Fruit fly (Drosophila melanogaster) whole organism, prepupa: ENCODE results near the gene CG9674.

Experiments
- Blimp-1 ChIP-seq: fragments of 200-800 bp; sonication (Bioruptor generic); optimal IDR thresholded peaks from 3 replicates; lab custom pipeline; 2017; ENCODE audit warnings: missing biosample characterization, missing genetic modification characterization, mild to moderate bottlenecking, moderate library complexity, missing genetic modification reagents
- CG10669 ChIP-seq: fragments of 200-800 bp; sonication (Bioruptor generic); optimal IDR thresholded peaks from 3 replicates; lab custom pipeline; 2018; ENCODE audit warnings: missing biosample characterization, mild to moderate bottlenecking, missing genetic modification characterization, moderate library complexity
- CG11294 ChIP-seq: fragments of 200-800 bp; sonication (Bioruptor generic); IDR thresholded peaks from 2 replicates; pipeline ENCODE4 v1.3.6; 2022; ENCODE audit warnings: missing biosample characterization, missing genetic modification characterization
- CG11902 ChIP-seq: fragments of 200-800 bp; sonication (Bioruptor generic); optimal IDR thresholded peaks from 3 replicates; lab custom pipeline; 2016; ENCODE audit warnings: missing biosample characterization, missing genetic modification characterization
- CG15336 ChIP-seq: fragments of 200-800 bp; sonication (Bioruptor generic); IDR thresholded peaks from 2 replicates; pipeline ENCODE4 v1.3.6; 2022; ENCODE audit warnings: missing biosample characterization, missing genetic modification characterization
- CG1621 ChIP-seq: fragments of 200-800 bp; sonication (Bioruptor generic); optimal IDR thresholded peaks from 3 replicates; lab custom pipeline; 2018; ENCODE audit warnings: missing biosample characterization, mild to moderate bottlenecking, missing genetic modification characterization
- CG16779 ChIP-seq: fragments of 200-800 bp; sonication (Bioruptor generic); optimal IDR thresholded peaks from 3 replicates; lab custom pipeline; 2017; ENCODE audit warnings: missing biosample characterization, mild to moderate bottlenecking, missing genetic modification characterization
- CG3032 ChIP-seq: fragments of 200-800 bp; optimal IDR thresholded peaks from 2 replicates; lab custom pipeline; 2019; ENCODE audit warnings: missing biosample characterization, mild to moderate bottlenecking, missing genetic modification characterization, moderate library complexity
- CG31627 ChIP-seq: fragments of 200-800 bp; sonication (Bioruptor generic); optimal IDR thresholded peaks from 3 replicates; lab custom pipeline; 2016; ENCODE audit warnings: missing biosample characterization, missing genetic modification characterization
- CG32006 ChIP-seq: fragments of 200-800 bp; sonication (Bioruptor generic); optimal IDR thresholded peaks from 3 replicates; lab custom pipeline; 2017; ENCODE audit warnings: missing biosample characterization, mild to moderate bottlenecking, missing genetic modification characterization
- CG34406 ChIP-seq: fragments of 200-800 bp; sonication (Bioruptor generic); optimal IDR thresholded peaks from 3 replicates; lab custom pipeline; 2016; ENCODE audit warnings: missing biosample characterization, missing genetic modification characterization
- CG3919 ChIP-seq: fragments of 200-800 bp; sonication (Bioruptor generic); optimal IDR thresholded peaks from 3 replicates; lab custom pipeline; 2016; ENCODE audit warnings: missing biosample characterization, missing genetic modification characterization
- CG4318 ChIP-seq: fragments of 200-800 bp; sonication (Bioruptor generic); optimal IDR thresholded peaks from 3 replicates; lab custom pipeline; 2017; ENCODE audit warnings: missing biosample characterization, mild to moderate bottlenecking, missing genetic modification characterization
- CG6163 ChIP-seq: fragments of 200-800 bp; sonication (Bioruptor generic); IDR thresholded peaks from 3 replicates; pipeline ENCODE4 v1.3.6; 2022; ENCODE audit warnings: missing biosample characterization, missing genetic modification characterization
- CG6276 ChIP-seq: fragments of 200-800 bp; sonication (Bioruptor generic); optimal IDR thresholded peaks from 2 replicates; lab custom pipeline; 2017; ENCODE audit warnings: missing biosample characterization, mild to moderate bottlenecking, missing genetic modification characterization
- CG6792 ChIP-seq: fragments of 200-800 bp; sonication (Bioruptor generic); optimal IDR thresholded peaks from 3 replicates; lab custom pipeline; 2016; ENCODE audit warnings: missing biosample characterization, missing genetic modification characterization
- CG6808 ChIP-seq: fragments of 200-800 bp; sonication (Bioruptor generic); optimal IDR thresholded peaks from 3 replicates; lab custom pipeline; 2017; ENCODE audit warnings: missing biosample characterization, missing genetic modification characterization, mild to moderate bottlenecking, moderate library complexity, missing genetic modification reagents
- CG8119 ChIP-seq: fragments of 200-800 bp; sonication (Bioruptor generic); IDR thresholded peaks from 3 replicates; pipeline ENCODE4 v1.3.6; 2022; ENCODE audit warnings: missing biosample characterization, missing genetic modification characterization
- CG8319 ChIP-seq: fragments of 200-800 bp; sonication (Bioruptor generic); optimal IDR thresholded peaks from 3 replicates; lab custom pipeline; 2016; ENCODE audit warnings: missing biosample characterization, missing genetic modification characterization
- Eip75B ChIP-seq: fragments of 200-800 bp; sonication (Bioruptor generic); optimal IDR thresholded peaks from 3 replicates; lab custom pipeline; 2016; ENCODE audit warnings: missing biosample characterization, missing genetic modification characterization
- Eip78C ChIP-seq: fragments of 200-800 bp; sonication (Bioruptor generic); peaks from one replicate; lab custom pipeline; 2016; ENCODE audit warnings: missing biosample characterization, missing genetic modification characterization
- Eip93F ChIP-seq: fragments of 200-800 bp; sonication (Bioruptor generic); optimal IDR thresholded peaks from 2 replicates; lab custom pipeline; 2016; ENCODE audit warnings: missing biosample characterization, mild to moderate bottlenecking, missing genetic modification characterization
- Hr38 ChIP-seq: sonication (Bioruptor generic); optimal IDR thresholded peaks from 2 replicates; lab custom pipeline; 2016; ENCODE audit warnings: missing biosample characterization, missing genetic modification characterization
- Hr4 ChIP-seq: fragments of 200-800 bp; sonication (Bioruptor generic); optimal IDR thresholded peaks from 3 replicates; lab custom pipeline; 2016; ENCODE audit warnings: missing biosample characterization, missing genetic modification characterization
- Lpt ChIP-seq: fragments of 200-800 bp; sonication (Bioruptor generic); optimal IDR thresholded peaks from 3 replicates; lab custom pipeline; 2016; ENCODE audit warnings: missing biosample characterization, missing genetic modification characterization
- Met ChIP-seq: fragments of 200-800 bp; sonication (Bioruptor generic); optimal IDR thresholded peaks from 3 replicates; lab custom pipeline; 2016; ENCODE audit warnings: missing biosample characterization, missing genetic modification characterization
- Smox ChIP-seq: fragments of 200-800 bp; sonication (Bioruptor generic); optimal IDR thresholded peaks from 3 replicates; lab custom pipeline; 2016; ENCODE audit warnings: missing biosample characterization, missing genetic modification characterization
- Sox14 ChIP-seq: fragments of 200-800 bp; sonication (Bioruptor generic); optimal IDR thresholded peaks from 3 replicates; lab custom pipeline; 2016; ENCODE audit warnings: missing biosample characterization, missing genetic modification characterization
- Sox15 ChIP-seq: fragments of 200-800 bp; sonication (Bioruptor generic); optimal IDR thresholded peaks from 3 replicates; lab custom pipeline; 2016; ENCODE audit warnings: missing biosample characterization, missing genetic modification characterization
- acj6 ChIP-seq: fragments of 200-800 bp; sonication (Bioruptor generic); optimal IDR thresholded peaks from 3 replicates; lab custom pipeline; 2016; ENCODE audit warnings: missing biosample characterization, missing genetic modification characterization
- cyc ChIP-seq: fragments of 200-800 bp; sonication (Bioruptor generic); optimal IDR thresholded peaks from 3 replicates; lab custom pipeline; 2016; ENCODE audit warnings: missing biosample characterization, missing genetic modification characterization
- dac ChIP-seq: fragments of 200-800 bp; sonication (Bioruptor generic); optimal IDR thresholded peaks from 2 replicates; lab custom pipeline; 2017; ENCODE audit warnings: missing biosample characterization, mild to moderate bottlenecking, missing genetic modification characterization
- dsx ChIP-seq: fragments of 200-800 bp; optimal IDR thresholded peaks from 3 replicates; lab custom pipeline; 2019; ENCODE audit warnings: missing biosample characterization, mild to moderate bottlenecking, missing genetic modification characterization, moderate library complexity; ENCODE audit not compliant: poor library complexity, severe bottlenecking
- eg ChIP-seq: fragments of 200-800 bp; sonication (Bioruptor generic); IDR thresholded peaks from 3 replicates; pipeline ENCODE4 v1.3.6; 2022; ENCODE audit warnings: missing biosample characterization, missing genetic modification characterization
- esn ChIP-seq: fragments of 200-800 bp; sonication (Bioruptor generic); optimal IDR thresholded peaks from 2 replicates; lab custom pipeline; 2016; ENCODE audit warnings: missing biosample characterization, mild to moderate bottlenecking, missing genetic modification characterization, moderate library complexity
- fd59A ChIP-seq: fragments of 200-800 bp; sonication (Bioruptor generic); optimal IDR thresholded peaks from 2 replicates; lab custom pipeline; 2017; ENCODE audit warnings: missing biosample characterization, mild to moderate bottlenecking, missing genetic modification characterization, missing genetic modification reagents
- fd85E ChIP-seq: fragments of 200-800 bp; sonication (Bioruptor generic); optimal IDR thresholded peaks from 3 replicates; lab custom pipeline; 2016; ENCODE audit warnings: missing biosample characterization, missing genetic modification characterization
- fkh ChIP-seq: fragments of 200-800 bp; sonication (Bioruptor generic); optimal IDR thresholded peaks from 3 replicates; lab custom pipeline; 2017; ENCODE audit warnings: missing biosample characterization, mild to moderate bottlenecking, missing genetic modification characterization, moderate library complexity
- lz ChIP-seq: fragments of 200-800 bp; sonication (Bioruptor generic); optimal IDR thresholded peaks from 3 replicates; lab custom pipeline; 2016; ENCODE audit warnings: missing biosample characterization, missing genetic modification characterization
- net ChIP-seq: fragments of 200-800 bp; sonication (Bioruptor generic); optimal IDR thresholded peaks from 3 replicates; lab custom pipeline; 2016; ENCODE audit warnings: missing biosample characterization, missing genetic modification characterization
- pdm3 ChIP-seq: fragments of 200-800 bp; sonication (Bioruptor generic); optimal IDR thresholded peaks from 3 replicates; lab custom pipeline; 2016; ENCODE audit warnings: missing biosample characterization, missing genetic modification characterization
- salr ChIP-seq, 2 experiments: fragments of 200-800 bp; sonication (Bioruptor generic); optimal IDR thresholded peaks; 3 replicates each; lab custom pipeline; 2016 to 2018; ENCODE audit warnings: missing biosample characterization in 2 of 2, missing genetic modification characterization in 2 of 2, mild to moderate bottlenecking in 1 of 2
- ss ChIP-seq, 2 experiments: fragments of 200-800 bp; sonication (Bioruptor generic); optimal IDR thresholded peaks; 2 replicates in 1 of 2; 3 replicates in 1 of 2; lab custom pipeline; 2017 to 2018; ENCODE audit warnings: mild to moderate bottlenecking in 2 of 2, missing biosample characterization in 2 of 2, missing genetic modification characterization in 2 of 2, moderate library complexity in 1 of 2
- svp ChIP-seq: fragments of 200-800 bp; sonication (Bioruptor generic); peaks from one replicate; lab custom pipeline; 2016; ENCODE audit warnings: missing biosample characterization, missing genetic modification characterization
- topi ChIP-seq: fragments of 200-800 bp; sonication (Bioruptor generic); optimal IDR thresholded peaks from 3 replicates; lab custom pipeline; 2016; ENCODE audit warnings: missing biosample characterization, missing genetic modification characterization
- vri ChIP-seq: fragments of 200-800 bp; sonication (Bioruptor generic); optimal IDR thresholded peaks from 3 replicates; lab custom pipeline; 2016; ENCODE audit warnings: missing biosample characterization, mild to moderate bottlenecking, missing genetic modification characterization

CG9674 gene

DNA sequence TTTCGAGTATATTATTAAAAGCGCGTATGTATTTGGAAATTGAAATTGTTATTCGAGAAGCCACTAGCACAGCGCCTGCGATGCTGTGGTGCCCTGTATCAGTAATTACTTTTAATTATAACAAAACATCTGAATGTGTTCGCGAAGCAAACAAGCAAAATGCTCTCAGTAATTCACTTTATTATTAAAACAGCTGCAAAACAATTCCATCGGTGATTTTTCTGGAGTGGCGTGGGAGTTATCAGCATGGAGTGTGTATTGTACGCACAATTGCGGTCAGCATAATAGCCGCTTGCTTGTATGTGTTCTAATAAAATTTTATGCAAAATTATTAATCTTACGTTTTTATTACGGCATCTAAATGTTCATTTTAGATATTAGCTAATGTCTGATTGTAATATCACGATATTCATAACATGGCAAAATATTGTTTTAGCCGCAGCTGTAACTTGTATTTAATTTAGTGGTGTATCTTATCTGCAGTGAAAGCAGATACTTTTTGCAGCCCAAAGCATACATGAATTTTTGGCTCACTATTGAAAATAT, 25.2 kb downstream of the CG9674 start (continued):
- TF ChIP-seq net (GFP tag; lab: Kevin White, UChicago) (no peak), Sox14 (GFP tag; lab: Kevin White, UChicago) (peak; percentile 72), cyc (peak; percentile 82), CG6808 (no peak), fd85E (GFP tag; lab: Kevin White, UChicago) (peak; percentile 26), fd59A (peak; percentile 35), Eip78C (GFP tag; lab: Kevin White, UChicago) (peak; percentile 97), CG8319 (GFP tag; lab: Kevin White, UChicago) (peak; percentile 81), Smox (GFP tag; lab: Kevin White, UChicago) (no peak), CG3032 (peak; percentile 69), CG10669 (GFP tag; lab: Kevin White, UChicago) (no peak), topi (GFP tag; lab: Kevin White, UChicago) (peak; percentile 88), Hr38 (no peak), Sox15 (GFP tag; lab: Kevin White, UChicago) (peak; percentile 65), fkh (GFP tag; lab: Kevin White, UChicago) (peak; percentile 17), CG11294 (peak; percentile 60), lz (GFP tag; lab: Kevin White, UChicago) (peak; percentile 83), dac (GFP tag; lab: Kevin White, UChicago) (no peak), Hr4 (GFP tag; lab: Kevin White, UChicago) (peak; percentile 80), CG6792 (peak; percentile 85), ss (GFP tag; optimal IDR thresholded peaks at IDR 0.05; lab: Kevin White, UChicago) (no peak), CG6163 (GFP tag; lab: Robert Waterston, UW) (peak; percentile 89), CG16779 (tag; lab: Kevin White, UChicago) (no peak), Eip75B (GFP tag; lab: Kevin White, UChicago) (peak; percentile 87), CG3919 (GFP tag; lab: Kevin White, UChicago) (no peak), Lpt (GFP tag; lab: Kevin White, UChicago) (no peak), Met (GFP tag; lab: Kevin White, UChicago) (no peak), CG1621 (tag; lab: Kevin White, UChicago) (no peak), CG4318 (GFP tag; lab: Kevin White, UChicago) (no peak), CG11902 (GFP tag; lab: Kevin White, UChicago) (peak; percentile 76), CG8119 (GFP tag; lab: Robert Waterston, UW) (peak; percentile 72)

DNA sequence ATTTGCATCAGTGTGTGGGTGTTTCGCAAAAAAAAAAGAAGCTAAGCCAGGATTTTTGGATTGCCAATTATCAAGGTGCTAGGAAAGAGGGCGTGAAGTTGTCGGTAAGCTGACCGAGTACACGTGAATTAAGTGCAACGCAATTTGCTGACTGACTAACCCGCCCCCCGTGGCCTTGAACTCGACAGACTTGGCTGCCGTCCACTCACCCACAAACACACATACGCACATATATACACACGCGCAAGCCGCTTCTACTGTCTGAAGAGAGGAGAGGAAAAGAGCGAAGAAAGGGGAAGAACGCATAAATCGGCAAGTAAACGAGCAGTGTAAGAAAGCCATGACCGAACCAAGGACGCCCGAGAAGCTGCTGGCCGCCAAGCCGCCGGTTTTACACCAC, 27.2 kb downstream of the CG9674 start:
- TF ChIP-seq CG15336 (GFP tag; lab: Robert Waterston, UW) (no peak), Eip78C (GFP tag; lab: Kevin White, UChicago) (peak; percentile 16), CG32006 (GFP tag; lab: Kevin White, UChicago) (no peak), eg (peak; percentile 21; the same call in 1 of the 3 replicates), Smox (GFP tag; lab: Kevin White, UChicago) (no peak), svp (GFP tag; lab: Kevin White, UChicago) (peak; percentile 69), CG8319 (GFP tag; lab: Kevin White, UChicago) (no peak), Blimp-1 (GFP tag; lab: Kevin White, UChicago) (no peak), CG34406 (GFP tag; lab: Kevin White, UChicago) (no peak), salr (GFP tag; optimal IDR thresholded peaks at IDR 0.05; lab: Kevin White, UChicago) (no peak)

DNA sequence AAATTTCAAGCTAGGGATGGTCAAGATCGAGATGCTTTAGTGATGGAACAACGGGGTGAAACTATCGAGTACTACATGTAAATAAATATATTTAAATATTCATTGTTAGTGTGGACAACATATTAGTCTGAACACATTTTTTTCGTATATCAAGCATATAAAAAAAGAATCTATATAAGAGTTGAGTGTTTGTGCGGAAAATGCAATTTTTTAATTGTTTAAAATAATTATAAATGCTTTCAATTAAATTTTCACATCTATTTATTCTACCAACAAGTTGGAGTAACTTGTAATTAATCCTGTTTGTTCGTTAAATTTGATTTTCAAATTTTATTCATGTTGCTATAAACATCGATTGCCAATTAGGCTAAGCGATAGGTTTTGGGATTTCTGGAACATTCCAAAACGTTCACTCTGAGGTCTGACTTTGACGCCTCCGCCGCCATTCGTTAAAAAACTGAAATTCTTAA, 27.8 kb downstream of the CG9674 start, which contains the start of the genes mus302 and CG9705:
TSS of gene mus302 (minus strand) at position 33 of the 470 bp plus-strand sequence.
TSS of gene CG9705 (plus strand) at position 397 of the 470 bp plus-strand sequence.
- TF ChIP-seq cyc (peak; percentile 14), Eip78C (GFP tag; lab: Kevin White, UChicago) (peak; percentile 85), fd59A (no peak), CG11902 (GFP tag; lab: Kevin White, UChicago) (peak; percentile 23), acj6 (GFP tag; lab: Kevin White, UChicago) (peak; percentile 58), CG10669 (GFP tag; lab: Kevin White, UChicago) (no peak), CG6276 (no peak), vri (GFP tag; lab: Kevin White, UChicago) (no peak), eg (no peak; the same call in 2 of the 3 replicates), svp (GFP tag; lab: Kevin White, UChicago) (peak; percentile 76), fd85E (GFP tag; lab: Kevin White, UChicago) (no peak), salr (GFP tag; optimal IDR thresholded peaks at IDR 0.05; lab: Kevin White, UChicago) (no peak), CG31627 (peak; percentile 44), Hr38 (no peak), esn (GFP tag; lab: Kevin White, UChicago) (peak; percentile 55), Eip93F (GFP tag; lab: Kevin White, UChicago) (peak; percentile 8), pdm3 (GFP tag; lab: Kevin White, UChicago) (peak; percentile 46), ss (GFP tag; optimal IDR thresholded peaks at IDR 0.05; lab: Kevin White, UChicago) (peak in 1 of 2 experiments; percentile 6), CG8319 (GFP tag; lab: Kevin White, UChicago) (no peak), dsx (GFP tag; lab: Kevin White, UChicago) (peak; percentile 37), CG15336 (GFP tag; lab: Robert Waterston, UW) (0 out of 2 replicates have a peak, but pooled peaks have one; percentile 18), Met (GFP tag; lab: Kevin White, UChicago) (no peak)
